Worm (Caenorhabditis elegans) whole organism, L1 larva: ENCODE measurements around the gene EGAP4.1.
"Not testable (repeated sequence)": the region's sequence is repeated elsewhere in the genome, so short reads cannot be mapped to it uniquely, and the experiment has no call there.

Experiments
- C16A3.4 ChIP-seq: fragments of 150-350 bp; optimal IDR thresholded peaks from 2 replicates; lab custom pipeline; 2014; ENCODE audit warnings: missing biosample characterization, missing genetic modification characterization
- C34B4.2 ChIP-seq: sonication (generic microtip); optimal IDR thresholded peaks from 2 replicates; lab custom pipeline; 2017; ENCODE audit warnings: mild to moderate bottlenecking, missing genetic modification characterization, missing compliant biosample characterization
- aha-1 ChIP-seq: fragments of 150-350 bp; optimal IDR thresholded peaks from 2 replicates; lab custom pipeline; 2014; ENCODE audit warnings: missing biosample characterization, missing genetic modification characterization
- aly-2 ChIP-seq: fragments of 150-350 bp; optimal IDR thresholded peaks from 2 replicates; lab custom pipeline; 2014; ENCODE audit warnings: missing biosample characterization, missing genetic modification characterization
- blmp-1 ChIP-seq: fragments of 150-350 bp; optimal IDR thresholded peaks from 2 replicates; lab custom pipeline; 2014; ENCODE audit warnings: missing biosample characterization, missing genetic modification characterization
- ceh-63 ChIP-seq: fragments of 200-800 bp; sonication (Bioruptor generic); optimal IDR thresholded peaks from 2 replicates; lab custom pipeline; 2018; ENCODE audit warnings: mild to moderate bottlenecking, missing genetic modification characterization, missing compliant biosample characterization
- ceh-82 ChIP-seq, 3 experiments: fragments of 150-350 bp in 1 of 3; sonication (generic microtip) in 2 of 3; optimal IDR thresholded peaks; 2 replicates each; lab custom pipeline; 2014 to 2017; ENCODE audit warnings: missing biosample characterization in 3 of 3, missing genetic modification characterization in 3 of 3
- ceh-90 ChIP-seq: sonication (generic microtip); optimal IDR thresholded peaks from 2 replicates; lab custom pipeline; 2016; ENCODE audit warnings: missing genetic modification characterization, missing compliant biosample characterization
- dpl-1 ChIP-seq, 3 experiments: fragments of 150-350 bp in 2 of 3; sonication (generic microtip) in 1 of 3; optimal IDR thresholded peaks; 2 replicates each; lab custom pipeline; 2014 to 2017; ENCODE audit warnings: missing biosample characterization in 3 of 3, missing genetic modification characterization in 3 of 3, missing genetic modification reagents in 3 of 3
- dsc-1 ChIP-seq: sonication (generic microtip); optimal IDR thresholded peaks from 2 replicates; lab custom pipeline; 2016; ENCODE audit warnings: mild to moderate bottlenecking, missing genetic modification characterization, missing compliant biosample characterization
- efl-1 ChIP-seq, 4 experiments: fragments of 150-350 bp; optimal IDR thresholded peaks in 3 of 4; peaks in 1 of 4; 1 replicate in 1 of 4; 2 replicates in 3 of 4; lab custom pipeline; 2014; ENCODE audit warnings: missing biosample characterization in 2 of 4, missing genetic modification characterization in 2 of 4, missing genetic modification reagents in 2 of 4
- egl-13 ChIP-seq: sonication (generic microtip); optimal IDR thresholded peaks from 2 replicates; lab custom pipeline; 2016; ENCODE audit warnings: missing genotype, missing genetic modification reagents, missing genetic modification characterization, missing compliant biosample characterization
- egl-27 ChIP-seq, 2 experiments: fragments of 150-350 bp in 1 of 2; sonication (generic microtip); optimal IDR thresholded peaks; 3 replicates each; lab custom pipeline; 2017 to 2018; ENCODE audit warnings: missing biosample characterization in 2 of 2, missing genetic modification characterization in 2 of 2, missing genetic modification reagents in 2 of 2
- elt-2 ChIP-seq: sonication (generic microtip); optimal IDR thresholded peaks from 2 replicates; lab custom pipeline; 2016; ENCODE audit warnings: missing genetic modification characterization, mild to moderate bottlenecking, inconsistent platforms, missing compliant biosample characterization, missing genetic modification reagents
- elt-3 ChIP-seq, 6 experiments: fragments of 150-350 bp in 1 of 6; sonication (generic microtip); optimal IDR thresholded peaks; 2 replicates each; lab custom pipeline; 2017 to 2018; ENCODE audit warnings: missing biosample characterization in 6 of 6, missing genetic modification characterization in 6 of 6, inconsistent platforms in 1 of 6
- fkh-8 ChIP-seq: sonication (generic microtip); optimal IDR thresholded peaks from 2 replicates; lab custom pipeline; 2016; ENCODE audit warnings: mild to moderate bottlenecking, missing genetic modification characterization, missing compliant biosample characterization
- fos-1 ChIP-seq: fragments of 150-350 bp; optimal IDR thresholded peaks from 2 replicates; lab custom pipeline; 2014; ENCODE audit warnings: missing biosample characterization, missing genetic modification characterization
- hlh-17 ChIP-seq: fragments of 200-800 bp; sonication (Bioruptor generic); optimal IDR thresholded peaks from 2 replicates; lab custom pipeline; 2018; ENCODE audit warnings: missing genetic modification characterization, mild to moderate bottlenecking, missing compliant biosample characterization, moderate library complexity, borderline replicate concordance
- hpl-2 ChIP-seq: fragments of 150-350 bp; optimal IDR thresholded peaks from 2 replicates; lab custom pipeline; 2014; ENCODE audit warnings: missing biosample characterization, missing genetic modification reagents, missing genetic modification characterization
- lin-14 ChIP-seq: fragments of 200-800 bp; sonication (Bioruptor generic); optimal IDR thresholded peaks from 2 replicates; lab custom pipeline; 2018; ENCODE audit warnings: mild to moderate bottlenecking, missing genetic modification characterization, moderate library complexity, missing compliant biosample characterization
- lin-35 ChIP-seq, 2 experiments: fragments of 150-350 bp; optimal IDR thresholded peaks; 2 replicates each; lab custom pipeline; 2014; ENCODE audit warnings: missing biosample characterization in 2 of 2, missing genetic modification characterization in 2 of 2, missing genetic modification reagents in 2 of 2
- lir-3 ChIP-seq: sonication (generic microtip); optimal IDR thresholded peaks from 2 replicates; lab custom pipeline; 2016; ENCODE audit warnings: mild to moderate bottlenecking, missing genetic modification characterization, moderate library complexity, missing compliant biosample characterization; ENCODE audit not compliant: poor library complexity
- lsy-2 ChIP-seq, 2 experiments: fragments of 150-350 bp; optimal IDR thresholded peaks; 2 replicates each; lab custom pipeline; 2014; ENCODE audit warnings: missing biosample characterization in 2 of 2, missing genetic modification characterization in 2 of 2
- mab-9 ChIP-seq: fragments of 200-800 bp; sonication (Bioruptor generic); IDR thresholded peaks from 2 replicates; pipeline ENCODE4 v1.3.6; 2022; ENCODE audit warnings: missing genetic modification reagents, missing genetic modification characterization, missing compliant biosample characterization
- mdl-1 ChIP-seq, 2 experiments: fragments of 150-350 bp; optimal IDR thresholded peaks; 2 replicates each; lab custom pipeline; 2014 to 2017; ENCODE audit warnings: missing biosample characterization in 2 of 2, missing genetic modification characterization in 2 of 2, inconsistent platforms in 1 of 2
- mep-1 ChIP-seq: fragments of 150-350 bp; optimal IDR thresholded peaks from 2 replicates; lab custom pipeline; 2014; ENCODE audit warnings: missing biosample characterization, missing genetic modification characterization
- nhr-11 ChIP-seq: fragments of 150-350 bp; optimal IDR thresholded peaks from 2 replicates; lab custom pipeline; 2014; ENCODE audit warnings: missing biosample characterization, missing genetic modification characterization
- nhr-20 ChIP-seq: sonication (generic microtip); optimal IDR thresholded peaks from 2 replicates; lab custom pipeline; 2016; ENCODE audit warnings: mild to moderate bottlenecking, missing genetic modification characterization, missing compliant biosample characterization
- nhr-71 ChIP-seq: sonication (generic microtip); optimal IDR thresholded peaks from 2 replicates; lab custom pipeline; 2016; ENCODE audit warnings: mild to moderate bottlenecking, missing genetic modification characterization, moderate library complexity, missing compliant biosample characterization
- nhr-77 ChIP-seq: fragments of 150-350 bp; optimal IDR thresholded peaks from 2 replicates; lab custom pipeline; 2014; ENCODE audit warnings: missing biosample characterization, missing genetic modification characterization
- nhr-84 ChIP-seq: sonication (generic microtip); optimal IDR thresholded peaks from 2 replicates; lab custom pipeline; 2017; ENCODE audit warnings: missing biosample characterization, missing genetic modification characterization
- nhr-85 ChIP-seq: sonication (generic microtip); peaks from one replicate; lab custom pipeline; 2016; ENCODE audit warnings: missing genetic modification characterization, inconsistent platforms, missing compliant biosample characterization
- rnt-1 ChIP-seq: sonication (generic microtip); optimal IDR thresholded peaks from 2 replicates; lab custom pipeline; 2016; ENCODE audit warnings: mild to moderate bottlenecking, missing genetic modification characterization, moderate library complexity, missing compliant biosample characterization
- skn-1 ChIP-seq: fragments of 150-350 bp; optimal IDR thresholded peaks from 2 replicates; lab custom pipeline; 2014; ENCODE audit warnings: missing biosample characterization, missing genetic modification characterization
- snpc-4 ChIP-seq: fragments of 150-350 bp; optimal IDR thresholded peaks from 2 replicates; lab custom pipeline; 2014; ENCODE audit warnings: missing biosample characterization, missing genetic modification characterization
- snu-23 ChIP-seq: sonication (generic microtip); optimal IDR thresholded peaks from 2 replicates; lab custom pipeline; 2016; ENCODE audit warnings: missing genetic modification characterization, missing compliant biosample characterization
- sox-4 ChIP-seq: sonication (generic microtip); optimal IDR thresholded peaks from 2 replicates; lab custom pipeline; 2016; ENCODE audit warnings: missing genetic modification characterization, missing compliant biosample characterization
- sup-37 ChIP-seq: fragments of 200-800 bp; sonication (Bioruptor generic); optimal IDR thresholded peaks from 2 replicates; lab custom pipeline; 2018; ENCODE audit warnings: mild to moderate bottlenecking, missing genetic modification characterization, missing compliant biosample characterization
- swsn-7 ChIP-seq: sonication (generic microtip); optimal IDR thresholded peaks from 2 replicates; lab custom pipeline; 2016; ENCODE audit warnings: missing genetic modification characterization, missing compliant biosample characterization
- tbx-2 ChIP-seq: sonication (generic microtip); optimal IDR thresholded peaks from 2 replicates; lab custom pipeline; 2016; ENCODE audit warnings: missing genetic modification characterization, missing compliant biosample characterization
- unc-86 ChIP-seq: sonication (generic microtip); optimal IDR thresholded peaks from 2 replicates; lab custom pipeline; 2016; ENCODE audit warnings: missing genetic modification characterization, missing compliant biosample characterization
- unc-98 ChIP-seq: fragments of 200-800 bp; sonication (Bioruptor generic); IDR thresholded peaks from 2 replicates; pipeline ENCODE4 v1.3.6; 2022; ENCODE audit warnings: missing genetic modification characterization, missing compliant biosample characterization
- xbp-1 ChIP-seq: sonication (generic microtip); optimal IDR thresholded peaks from 2 replicates; lab custom pipeline; 2016; ENCODE audit warnings: missing genetic modification characterization, missing compliant biosample characterization

EGAP4.1 gene

ce11 chrX:8737801-8738200 is 10.6 kb upstream of the EGAP4.1 start:
- TF ChIP-seq nhr-85 (peak; percentile 58), nhr-77 (tag; lab: Kevin White, UChicago) (no peak), blmp-1 (tag; lab: Kevin White, UChicago) (peak; percentile 68), aly-2 (no peak), elt-2 (tag; lab: Kevin White, UChicago) (no peak), nhr-20 (tag; lab: Kevin White, UChicago) (no peak), swsn-7 (no peak), sup-37 (no peak), unc-98 (GFP tag; lab: Robert Waterston, UW) (no peak), unc-86 (tag; lab: Kevin White, UChicago) (no peak)
- TF ChIP-seq, all 84 proteins: peak for 2

ce11 chrX:8736965-8737464 is 9.8 kb upstream of the EGAP4.1 start, which contains the start of gene M02D8.3:
TSS of gene M02D8.3 (minus strand) at chrX:8737015.
- TF ChIP-seq lin-35 (GFP tag; optimal IDR thresholded peaks at IDR 0.05; lab: Kevin White, UChicago) = peak; percentile 21 to 82
- TF ChIP-seq lsy-2 (tag; optimal IDR thresholded peaks at IDR 0.05; lab: Kevin White, UChicago) = peak in 1 of 2 experiments; percentile 43
- peak; percentile 60 to 78 (median 68) for TF ChIP-seq dpl-1 (GFP tag; optimal IDR thresholded peaks at IDR 0.05; lab: Kevin White, UChicago)
- TF ChIP-seq tbx-2 (tag; lab: Kevin White, UChicago) = no peak
- TF ChIP-seq snu-23 (GFP tag; lab: Kevin White, UChicago) = peak; percentile 28
- TF ChIP-seq ceh-90 (tag; lab: Kevin White, UChicago) = no peak
- peak; percentile 31 for TF ChIP-seq nhr-20 (tag; lab: Kevin White, UChicago)
- no peak for TF ChIP-seq fos-1 (tag; lab: Kevin White, UChicago)
- TF ChIP-seq efl-1 (optimal IDR thresholded peaks at IDR 0.05; lab: Kevin White, UChicago) = peak; percentile 44 to 63
- TF ChIP-seq efl-1 (GFP tag; optimal IDR thresholded peaks at IDR 0.05 in 1 of 2; lab: Kevin White, UChicago) = peak; percentile 67 to 84
- TF ChIP-seq C16A3.4 (tag; lab: Kevin White, UChicago) = peak; percentile 29
- peak; percentile 80 for TF ChIP-seq lin-14 (GFP tag; lab: Kevin White, UChicago)
- peak; percentile 64 for TF ChIP-seq blmp-1 (tag; lab: Kevin White, UChicago)
- peak; percentile 25 for TF ChIP-seq skn-1 (tag; lab: Kevin White, UChicago)
- peak; percentile 21 for TF ChIP-seq mep-1 (tag; lab: Kevin White, UChicago)
- TF ChIP-seq xbp-1 (tag; lab: Kevin White, UChicago) = peak; percentile 7
- peak; percentile 9 for TF ChIP-seq nhr-71 (tag; lab: Kevin White, UChicago)
- no peak for TF ChIP-seq ceh-82 (tag; optimal IDR thresholded peaks at IDR 0.05; lab: Kevin White, UChicago)

- not testable (repeated sequence) for TF ChIP-seq nhr-11 (tag; lab: Kevin White, UChicago); C34B4.2 (tag; lab: Kevin White, UChicago); dpl-1 (GFP tag; optimal IDR thresholded peaks at IDR 0.05; lab: Kevin White, UChicago)
Measured at ce11 chrX:8731822-8732221, 4.6 kb upstream of the EGAP4.1 start, which contains the start of gene M02D8.6. TSS of gene M02D8.6 (minus strand) at chrX:8731922.

ce11 chrX:8723840-8724239 is 3.4 kb downstream of the EGAP4.1 start:
- no peak for TF ChIP-seq hpl-2 (GFP tag; lab: Kevin White, UChicago)
- no peak for TF ChIP-seq aha-1 (tag; lab: Kevin White, UChicago)
- no peak for TF ChIP-seq blmp-1 (tag; lab: Kevin White, UChicago)
- TF ChIP-seq mab-9 (GFP tag; lab: Robert Waterston, UW) = no peak
- TF ChIP-seq snpc-4 (tag; lab: Kevin White, UChicago) = no peak
- no peak for TF ChIP-seq xbp-1 (tag; lab: Kevin White, UChicago)
- no peak for TF ChIP-seq ceh-63 (GFP tag; lab: Kevin White, UChicago)
- no peak for TF ChIP-seq aly-2
- TF ChIP-seq skn-1 (tag; lab: Kevin White, UChicago) = no peak
- TF ChIP-seq nhr-84 (tag; lab: Kevin White, UChicago) = no peak
- TF ChIP-seq nhr-20 (tag; lab: Kevin White, UChicago) = peak; percentile 59
- no peak for TF ChIP-seq sox-4 (tag; lab: Kevin White, UChicago)
- peak; percentile 45 for TF ChIP-seq rnt-1 (tag; lab: Kevin White, UChicago)
- TF ChIP-seq ceh-90 (tag; lab: Kevin White, UChicago) = no peak
- no peak for TF ChIP-seq egl-27 (tag; optimal IDR thresholded peaks at IDR 0.05; lab: Kevin White, UChicago)
- TF ChIP-seq dsc-1 (tag; lab: Kevin White, UChicago) = peak; percentile 66
- TF ChIP-seq nhr-85 = no peak
- no peak for TF ChIP-seq ceh-82 (tag; optimal IDR thresholded peaks at IDR 0.05; lab: Kevin White, UChicago)
- no peak for TF ChIP-seq C16A3.4 (tag; lab: Kevin White, UChicago)
- TF ChIP-seq elt-3 (tag; optimal IDR thresholded peaks at IDR 0.05; lab: Kevin White, UChicago) = no peak
- peak in 1 of 2 experiments; percentile 50 for TF ChIP-seq mdl-1 (tag; optimal IDR thresholded peaks at IDR 0.05; lab: Kevin White, UChicago)
- TF ChIP-seq unc-98 (GFP tag; lab: Robert Waterston, UW) = no peak
- TF ChIP-seq tbx-2 (tag; lab: Kevin White, UChicago) = peak; percentile 12
- no peak for TF ChIP-seq egl-13
- TF ChIP-seq hlh-17 (GFP tag; lab: Kevin White, UChicago) = no peak
- TF ChIP-seq lir-3 (tag; lab: Kevin White, UChicago) = no peak
- TF ChIP-seq fkh-8 (tag; lab: Kevin White, UChicago) = no peak
